Worm (Caenorhabditis elegans) whole organism, L4/young adult: ENCODE measurements around the gene srz-94.

Source experiments
- W03F9.2 ChIP-seq: fragments of 150-350 bp; optimal IDR thresholded peaks from 2 replicates; lab custom pipeline; 2014; ENCODE audit warnings: missing biosample characterization, missing genetic modification characterization
- dao-5 ChIP-seq: sonication (generic microtip); optimal IDR thresholded peaks from 2 replicates; lab custom pipeline; 2016; ENCODE audit warnings: missing genotype, missing genetic modification characterization, moderate library complexity, missing compliant biosample characterization
- him-1 ChIP-seq: sonication (generic microtip); optimal IDR thresholded peaks from 2 replicates; lab custom pipeline; 2016; ENCODE audit warnings: missing genotype, missing genetic modification reagents, missing genetic modification characterization, missing compliant biosample characterization

The srz-94 gene

ce11 chrV:16988614-16989013, 47.1 kb downstream of the srz-94 start, which contains the start of gene Y102A5C.27:
Gene Y102A5C.27 (minus strand): TSS chrV:16988714.
- no peak for TF ChIP-seq him-1 (tag; lab: Kevin White, UChicago)
- no peak for TF ChIP-seq W03F9.2 (tag; lab: Kevin White, UChicago)
- TF ChIP-seq dao-5 (tag; lab: Kevin White, UChicago), result no peak

- TF ChIP-seq W03F9.2 (tag; lab: Kevin White, UChicago) (no peak), dao-5 (tag; lab: Kevin White, UChicago) (no peak)
Measured at ce11 chrV:16987783-16988182, 48.0 kb downstream of the srz-94 start.

DNA sequence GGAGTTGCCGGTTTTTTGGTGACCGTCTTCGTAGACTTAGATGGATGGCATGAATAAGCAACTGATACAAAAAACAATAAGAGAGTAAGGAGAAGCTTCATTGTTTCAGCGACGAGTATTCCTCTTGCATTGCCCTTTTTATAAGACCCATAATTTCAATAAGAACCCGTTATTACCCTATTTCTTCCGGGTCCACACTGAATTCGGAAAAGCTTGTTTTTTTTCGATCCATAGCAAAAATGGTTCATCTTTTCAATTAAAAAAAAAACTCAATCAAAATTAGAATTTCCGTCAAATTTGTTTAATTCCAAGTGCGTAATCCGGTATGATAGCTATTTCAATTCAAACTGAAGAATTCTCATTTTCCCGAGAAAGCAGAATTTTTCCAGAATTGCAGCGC, 48.7 kb downstream of the srz-94 start, which contains the start of gene Y102A5C.40:
TSS of gene Y102A5C.40 (minus strand) at position 101 of the 400 bp plus-strand sequence.
- TF ChIP-seq dao-5 (tag; lab: Kevin White, UChicago) (no peak), W03F9.2 (tag; lab: Kevin White, UChicago) (no peak), him-1 (tag; lab: Kevin White, UChicago) (no peak)
